Fruit fly (Drosophila melanogaster) whole organism, embryonic: ENCODE measurements around the gene Chpf.

ENCODE experiments used
- Ada2b ChIP-seq: fragments of 200-800 bp; sonication (Bioruptor generic); IDR thresholded peaks from 2 replicates; pipeline ENCODE4 v1.3.6; 2022; ENCODE audit warnings: missing biosample characterization, missing genetic modification characterization
- Asciz ChIP-seq: fragments of 200-800 bp; sonication (Bioruptor generic); optimal IDR thresholded peaks from 2 replicates; lab custom pipeline; 2017; ENCODE audit warnings: missing biosample characterization, mild to moderate bottlenecking, missing genetic modification characterization, missing genetic modification reagents
- BEAF-32 ChIP-seq: fragments of 200-800 bp; sonication (Bioruptor generic); optimal IDR thresholded peaks from 3 replicates; lab custom pipeline; 2017; ENCODE audit warnings: missing biosample characterization, missing genetic modification characterization, mild to moderate bottlenecking, moderate library complexity, missing genetic modification reagents
- Bgb ChIP-seq: fragments of 200-800 bp; sonication (Bioruptor generic); IDR thresholded peaks from 2 replicates; pipeline ENCODE4 v1.3.6; 2022; ENCODE audit warnings: missing biosample characterization, missing genetic modification characterization; ENCODE audit not compliant: partially characterized antibody
- CG11695 ChIP-seq: fragments of 200-800 bp; sonication (Bioruptor generic); IDR thresholded peaks from 3 replicates; pipeline ENCODE4 v1.3.6; 2022; ENCODE audit warnings: missing biosample characterization, missing genetic modification characterization
- CG14441 ChIP-seq: fragments of 200-800 bp; sonication (Bioruptor generic); IDR thresholded peaks from 2 replicates; pipeline ENCODE4 v1.3.6; 2022; ENCODE audit warnings: missing biosample characterization, missing genetic modification characterization
- CG1529 ChIP-seq: fragments of 200-800 bp; sonication (Bioruptor generic); optimal IDR thresholded peaks from 3 replicates; lab custom pipeline; 2018; ENCODE audit warnings: missing biosample characterization, missing genetic modification characterization
- CG18011 ChIP-seq: fragments of 200-800 bp; sonication (Bioruptor generic); optimal IDR thresholded peaks from 2 replicates; lab custom pipeline; 2017; ENCODE audit warnings: missing biosample characterization, missing genetic modification characterization, mild to moderate bottlenecking, moderate library complexity, missing genotype
- CG18599 ChIP-seq: fragments of 200-800 bp; sonication (Bioruptor generic); optimal IDR thresholded peaks from 3 replicates; lab custom pipeline; 2017; ENCODE audit warnings: missing biosample characterization, missing genetic modification characterization, mild to moderate bottlenecking, moderate library complexity, missing genetic modification reagents
- CG2120 ChIP-seq: fragments of 200-800 bp; sonication (Bioruptor generic); optimal IDR thresholded peaks from 3 replicates; lab custom pipeline; 2016; ENCODE audit warnings: missing biosample characterization, missing genetic modification characterization
- CG2129 ChIP-seq: fragments of 200-800 bp; sonication (Bioruptor generic); IDR thresholded peaks from 2 replicates; pipeline ENCODE4 v1.3.6; 2022; ENCODE audit warnings: missing biosample characterization, missing genetic modification characterization; ENCODE audit not compliant: partially characterized antibody
- CG32532 ChIP-seq: fragments of 200-800 bp; sonication (Bioruptor generic); IDR thresholded peaks from 2 replicates; pipeline ENCODE4 v1.3.6; 2022; ENCODE audit warnings: missing biosample characterization, missing genetic modification characterization
- CG3407 ChIP-seq: fragments of 200-800 bp; sonication (Bioruptor generic); optimal IDR thresholded peaks from 2 replicates; lab custom pipeline; 2018; ENCODE audit warnings: missing biosample characterization, mild to moderate bottlenecking, missing genetic modification characterization
- CG6683 ChIP-seq: fragments of 200-800 bp; sonication (Bioruptor generic); optimal IDR thresholded peaks from 2 replicates; lab custom pipeline; 2017; ENCODE audit warnings: missing biosample characterization, mild to moderate bottlenecking, missing genetic modification characterization, missing genetic modification reagents
- CG6689 ChIP-seq: fragments of 200-800 bp; sonication (Bioruptor generic); IDR thresholded peaks from 2 replicates; pipeline ENCODE4 v1.3.6; 2022; ENCODE audit warnings: missing biosample characterization, missing genetic modification characterization
- CG7271 ChIP-seq: fragments of 200-800 bp; sonication (Bioruptor generic); optimal IDR thresholded peaks from 2 replicates; lab custom pipeline; 2018; ENCODE audit warnings: missing biosample characterization, mild to moderate bottlenecking, missing genetic modification characterization, moderate library complexity
- CG7963 ChIP-seq: fragments of 200-800 bp; sonication (Bioruptor generic); IDR thresholded peaks from 3 replicates; pipeline ENCODE4 v1.3.6; 2022; ENCODE audit warnings: missing biosample characterization, missing genetic modification characterization; ENCODE audit not compliant: partially characterized antibody
- CG8924 ChIP-seq: fragments of 200-800 bp; optimal IDR thresholded peaks from 3 replicates; lab custom pipeline; 2019; ENCODE audit warnings: missing biosample characterization, mild to moderate bottlenecking, missing genetic modification characterization, moderate library complexity
- CG9797 ChIP-seq: fragments of 200-800 bp; sonication (Bioruptor generic); optimal IDR thresholded peaks from 3 replicates; lab custom pipeline; 2018; ENCODE audit warnings: missing biosample characterization, mild to moderate bottlenecking, missing genetic modification characterization
- CG9932 ChIP-seq: fragments of 200-800 bp; sonication (Bioruptor generic); IDR thresholded peaks from 2 replicates; pipeline ENCODE4 v1.3.6; 2022; ENCODE audit warnings: missing biosample characterization, missing genetic modification characterization
- D ChIP-seq, 2 experiments: fragments of 200-800 bp in 1 of 2; fragments of >200 bp in 1 of 2; sonication (Bioruptor generic) in 1 of 2; optimal IDR thresholded peaks; 2 replicates in 1 of 2; 3 replicates in 1 of 2; lab custom pipeline; 2017; ENCODE audit warnings: mild to moderate bottlenecking in 1 of 2, missing biosample characterization in 1 of 2, missing genetic modification characterization in 1 of 2, missing genetic modification reagents in 1 of 2
- Doc3 ChIP-seq: fragments of 200-800 bp; sonication (Bioruptor generic); IDR thresholded peaks from 3 replicates; pipeline ENCODE4 v1.3.6; 2022; ENCODE audit warnings: missing biosample characterization, missing genetic modification characterization; ENCODE audit not compliant: partially characterized antibody
- Ets97D ChIP-seq: fragments of 200-800 bp; sonication (Bioruptor generic); optimal IDR thresholded peaks from 3 replicates; lab custom pipeline; 2016; ENCODE audit warnings: missing biosample characterization, missing genetic modification characterization
- HmgZ ChIP-seq: fragments of 200-800 bp; sonication (Bioruptor generic); optimal IDR thresholded peaks from 2 replicates; lab custom pipeline; 2018; ENCODE audit warnings: missing biosample characterization, mild to moderate bottlenecking, missing genetic modification characterization
- Hr3 ChIP-seq: fragments of 200-800 bp; sonication (Bioruptor generic); optimal IDR thresholded peaks from 3 replicates; lab custom pipeline; 2016; ENCODE audit warnings: missing biosample characterization, missing genetic modification characterization
- Hr39 ChIP-seq: fragments of >200 bp; optimal IDR thresholded peaks from 2 replicates; lab custom pipeline; 2017
- Hr51 ChIP-seq, 2 experiments: fragments of 200-800 bp; sonication (Bioruptor generic); optimal IDR thresholded peaks; 2 replicates in 1 of 2; 3 replicates in 1 of 2; lab custom pipeline; 2016 to 2018; ENCODE audit warnings: missing biosample characterization in 2 of 2, missing genetic modification characterization in 2 of 2, mild to moderate bottlenecking in 1 of 2, moderate library complexity in 1 of 2
- Oli ChIP-seq: fragments of 200-800 bp; sonication (Bioruptor generic); optimal IDR thresholded peaks from 2 replicates; lab custom pipeline; 2018; ENCODE audit warnings: missing biosample characterization, mild to moderate bottlenecking, missing genetic modification characterization, moderate library complexity
- Opbp ChIP-seq: fragments of 200-800 bp; sonication (Bioruptor generic); IDR thresholded peaks from 3 replicates; pipeline ENCODE4 v1.3.6; 2022; ENCODE audit warnings: missing biosample characterization, missing genetic modification characterization; ENCODE audit not compliant: partially characterized antibody
- Ptx1 ChIP-seq: fragments of 200-800 bp; sonication (Bioruptor generic); IDR thresholded peaks from 2 replicates; pipeline ENCODE4 v1.3.6; 2022; ENCODE audit warnings: missing biosample characterization, missing genetic modification characterization
- Sin3A ChIP-seq: fragments of >200 bp; optimal IDR thresholded peaks from 2 replicates; lab custom pipeline; 2018
- cwo ChIP-seq: fragments of 200-800 bp; sonication (Bioruptor generic); optimal IDR thresholded peaks from 3 replicates; lab custom pipeline; 2017; ENCODE audit warnings: missing biosample characterization, missing genetic modification characterization, mild to moderate bottlenecking, moderate library complexity, missing genetic modification reagents
- ind ChIP-seq: fragments of 200-800 bp; sonication (Bioruptor generic); optimal IDR thresholded peaks from 3 replicates; lab custom pipeline; 2016; ENCODE audit warnings: missing biosample characterization, missing genetic modification characterization
- insv ChIP-seq, 2 experiments: fragments of 200-800 bp; sonication (Bioruptor generic); optimal IDR thresholded peaks; 3 replicates each; lab custom pipeline; 2016 to 2018; ENCODE audit warnings: missing biosample characterization in 2 of 2, missing genetic modification characterization in 2 of 2
- kah ChIP-seq: fragments of 200-800 bp; sonication (Bioruptor generic); optimal IDR thresholded peaks from 2 replicates; lab custom pipeline; 2018; ENCODE audit warnings: missing biosample characterization, mild to moderate bottlenecking, missing genetic modification characterization
- mld ChIP-seq: fragments of 200-800 bp; sonication (Bioruptor generic); IDR thresholded peaks from 3 replicates; pipeline ENCODE4 v1.3.6; 2022; ENCODE audit warnings: missing biosample characterization, missing genetic modification characterization; ENCODE audit not compliant: partially characterized antibody
- pros ChIP-seq: fragments of 200-800 bp; sonication (Bioruptor generic); optimal IDR thresholded peaks from 3 replicates; lab custom pipeline; 2019; ENCODE audit warnings: missing biosample characterization, mild to moderate bottlenecking, missing genetic modification characterization, moderate library complexity
- sc ChIP-seq, 3 experiments: fragments of >200 bp in 2 of 3; fragments of 200-800 bp in 1 of 3; sonication (Bioruptor generic) in 1 of 3; optimal IDR thresholded peaks; 2 replicates in 2 of 3; 3 replicates in 1 of 3; lab custom pipeline; 2017; ENCODE audit warnings: mild to moderate bottlenecking in 1 of 3, missing biosample characterization in 1 of 3, missing genetic modification characterization in 1 of 3, missing genetic modification reagents in 1 of 3
- schlank ChIP-seq: fragments of 200-800 bp; sonication (Bioruptor generic); optimal IDR thresholded peaks from 2 replicates; lab custom pipeline; 2018; ENCODE audit warnings: missing biosample characterization, mild to moderate bottlenecking, missing genetic modification characterization
- slbo ChIP-seq: fragments of 200-800 bp; sonication (Bioruptor generic); IDR thresholded peaks from 2 replicates; pipeline ENCODE4 v1.3.6; 2022; ENCODE audit warnings: missing biosample characterization, missing genetic modification characterization
- ssp ChIP-seq: fragments of 200-800 bp; sonication (Bioruptor generic); IDR thresholded peaks from 2 replicates; pipeline ENCODE4 v1.3.6; 2022; ENCODE audit warnings: missing biosample characterization, missing genetic modification characterization
- tin ChIP-seq: fragments of 200-800 bp; sonication (Bioruptor generic); optimal IDR thresholded peaks from 3 replicates; lab custom pipeline; 2016; ENCODE audit warnings: missing biosample characterization, missing genetic modification characterization
- trh ChIP-seq: fragments of 200-800 bp; sonication (Bioruptor generic); optimal IDR thresholded peaks from 2 replicates; lab custom pipeline; 2016; ENCODE audit warnings: missing biosample characterization, missing genetic modification characterization
- unc-4 ChIP-seq: fragments of 200-800 bp; sonication (Bioruptor generic); IDR thresholded peaks from 2 replicates; pipeline ENCODE4 v1.3.6; 2022; ENCODE audit warnings: missing biosample characterization, missing genetic modification characterization; ENCODE audit not compliant: partially characterized antibody
- unpg ChIP-seq: fragments of 200-800 bp; sonication (Bioruptor generic); optimal IDR thresholded peaks from 3 replicates; lab custom pipeline; 2018; ENCODE audit warnings: missing biosample characterization, mild to moderate bottlenecking, missing genetic modification characterization, moderate library complexity
- zen2 ChIP-seq: fragments of 200-800 bp; sonication (Bioruptor generic); IDR thresholded peaks from 3 replicates; pipeline ENCODE4 v1.3.6; 2022; ENCODE audit warnings: missing biosample characterization, missing genetic modification characterization; ENCODE audit not compliant: partially characterized antibody
- zfh1 ChIP-seq: fragments of 200-800 bp; sonication (Bioruptor generic); IDR thresholded peaks from 3 replicates; pipeline ENCODE4 v1.3.6; 2022; ENCODE audit warnings: missing biosample characterization, missing genetic modification characterization

Gene Chpf

dm6 chrX:13094085-13094764 lies 18.0 kb downstream of the Chpf start, which contains the start of gene CG2200 (continued):
- TF ChIP-seq CG2129 (GFP tag; lab: Robert Waterston, UW): peak; percentile 62
- TF ChIP-seq CG9797 (GFP tag; lab: Kevin White, UChicago): peak; percentile 4
- no peak; the same call in 1 of the 2 replicates for TF ChIP-seq Ptx1
- TF ChIP-seq tin (GFP tag; lab: Kevin White, UChicago): no peak
- TF ChIP-seq Opbp (GFP tag; lab: Robert Waterston, UW): peak; percentile 81
- TF ChIP-seq Sin3A (lab: Kevin White, UChicago): peak; percentile 24
- TF ChIP-seq CG1529 (GFP tag; lab: Kevin White, UChicago): no peak
- no peak for TF ChIP-seq kah
- TF ChIP-seq trh (GFP tag; lab: Kevin White, UChicago): no peak
- peak; percentile 69; the same call in 2 of the 3 replicates for TF ChIP-seq mld
- TF ChIP-seq CG3407 (GFP tag; lab: Kevin White, UChicago): no peak
- TF ChIP-seq CG7271: no peak
- TF ChIP-seq CG2120: peak; percentile 65
- TF ChIP-seq sc (optimal IDR thresholded peaks at IDR 0.05; lab: Kevin White, UChicago): no peak
- no peak for TF ChIP-seq sc (GFP tag; optimal IDR thresholded peaks at IDR 0.05; lab: Kevin White, UChicago)
- TF ChIP-seq CG18599: peak; percentile 56
- peak; percentile 8 for TF ChIP-seq CG8924 (tag; lab: Kevin White, UChicago)
- TF ChIP-seq schlank (tag; lab: Kevin White, UChicago): peak; percentile 31
- peak; percentile 66 for TF ChIP-seq slbo (GFP tag; lab: Robert Waterston, UW)
- no peak for TF ChIP-seq Hr39
- TF ChIP-seq Ets97D (GFP tag; lab: Kevin White, UChicago): peak; percentile 35
- no peak for TF ChIP-seq Oli
- no peak for TF ChIP-seq pros (GFP tag; lab: Kevin White, UChicago)
- TF ChIP-seq BEAF-32 (GFP tag; lab: Kevin White, UChicago): peak; percentile 80
- peak in 1 of 2 experiments; percentile 7 for TF ChIP-seq Hr51 (GFP tag; optimal IDR thresholded peaks at IDR 0.05; lab: Kevin White, UChicago)
- peak; percentile 71 for TF ChIP-seq CG7963 (GFP tag; lab: Robert Waterston, UW)
- 0 out of 2 replicates have a peak, but pooled peaks have one; percentile 14 for TF ChIP-seq CG32532
- TF ChIP-seq D (optimal IDR thresholded peaks at IDR 0.05; lab: Kevin White, UChicago): no peak
- no peak for TF ChIP-seq D (GFP tag; optimal IDR thresholded peaks at IDR 0.05; lab: Kevin White, UChicago)
- TF ChIP-seq cwo: no peak
- TF ChIP-seq Ada2b (GFP tag; lab: Robert Waterston, UW): no peak
- peak; percentile 73 for TF ChIP-seq unc-4
- TF ChIP-seq CG14441 (GFP tag; lab: Robert Waterston, UW): peak; percentile 51; the same call in 1 of the 2 replicates
- TF ChIP-seq insv (GFP tag; optimal IDR thresholded peaks at IDR 0.05; lab: Kevin White, UChicago): no peak
- no peak for TF ChIP-seq CG6683 (GFP tag; lab: Kevin White, UChicago)
- TF ChIP-seq Doc3 (GFP tag; lab: Robert Waterston, UW): peak; percentile 76
- no peak for TF ChIP-seq Asciz (GFP tag; lab: Kevin White, UChicago)
- no peak for TF ChIP-seq ssp (GFP tag; lab: Robert Waterston, UW)
- TF ChIP-seq zfh1 (GFP tag; lab: Robert Waterston, UW): peak; percentile 52; the same call in 2 of the 3 replicates
- no peak for TF ChIP-seq CG11695 (GFP tag; lab: Robert Waterston, UW)
- peak; percentile 77; the same call in 2 of the 3 replicates for TF ChIP-seq zen2 (GFP tag; lab: Robert Waterston, UW)
- TF ChIP-seq Bgb (GFP tag; lab: Robert Waterston, UW): peak; percentile 83
- peak; percentile 16 for TF ChIP-seq unpg (GFP tag; lab: Kevin White, UChicago)
- peak; percentile 54 for TF ChIP-seq CG9932 (GFP tag; lab: Robert Waterston, UW)
- no peak; the same call in 1 of the 2 replicates for TF ChIP-seq CG6689
- no peak for TF ChIP-seq CG18011 (GFP tag; lab: Kevin White, UChicago)
- TF ChIP-seq ind: peak; percentile 25
- peak; percentile 54 for TF ChIP-seq HmgZ (tag; lab: Kevin White, UChicago)
- TF ChIP-seq Hr3 (GFP tag; lab: Kevin White, UChicago): no peak
